Worm (Caenorhabditis elegans): ENCODE results near the gene fnip-2.

ce11 chrIV:2228678-2229077 lies 6.0 kb downstream of the fnip-2 start:
- TF ChIP-seq scrt-1 (GFP tag; IDR thresholded peaks at IDR 0.05) (no peak), ama-1 (optimal IDR thresholded peaks at IDR 0.05) (no peak), pes-1 (GFP tag; IDR thresholded peaks at IDR 0.05) (no peak), aly-1 (tag; optimal IDR thresholded peaks at IDR 0.05) (no peak), hmg-4 (GFP tag; optimal IDR thresholded peaks at IDR 0.05) (no peak), hnd-1 (tag; optimal IDR thresholded peaks at IDR 0.05) (no peak), flt-1 (GFP tag; IDR thresholded peaks at IDR 0.05) (no peak)
